Worm (Caenorhabditis elegans) whole organism, mixed stage, embryonic: ENCODE measurements around the gene srb-13.

Experiments used
- ceh-43 ChIP-seq: fragments of 200-800 bp; sonication (Bioruptor generic); optimal IDR thresholded peaks from 2 replicates; lab custom pipeline; 2018; ENCODE audit warnings: mild to moderate bottlenecking, missing genetic modification characterization, moderate library complexity, missing compliant biosample characterization
- drap-1 ChIP-seq: fragments of 200-800 bp; sonication (Bioruptor generic); optimal IDR thresholded peaks from 3 replicates; lab custom pipeline; 2018; ENCODE audit warnings: mild to moderate bottlenecking, missing genetic modification characterization, missing compliant biosample characterization
- elt-3 ChIP-seq: fragments of 150-350 bp; optimal IDR thresholded peaks from 2 replicates; lab custom pipeline; 2014; ENCODE audit warnings: missing biosample characterization, missing genetic modification characterization
- flh-1 ChIP-seq: fragments of 200-800 bp; sonication (Bioruptor generic); optimal IDR thresholded peaks from 2 replicates; lab custom pipeline; 2018; ENCODE audit warnings: mild to moderate bottlenecking, missing genetic modification characterization, moderate library complexity, missing compliant biosample characterization
- ham-2 ChIP-seq: fragments of 200-800 bp; sonication (Bioruptor generic); optimal IDR thresholded peaks from 2 replicates; lab custom pipeline; 2018; ENCODE audit warnings: mild to moderate bottlenecking, missing genetic modification characterization, missing compliant biosample characterization
- lsy-2 ChIP-seq: fragments of 150-350 bp; optimal IDR thresholded peaks from 2 replicates; lab custom pipeline; 2014; ENCODE audit warnings: missing biosample characterization, missing genetic modification characterization
- mep-1 ChIP-seq: fragments of 150-350 bp; optimal IDR thresholded peaks from 2 replicates; lab custom pipeline; 2017; ENCODE audit warnings: missing biosample characterization, missing genetic modification reagents, missing genetic modification characterization, inconsistent platforms
- nhr-12 ChIP-seq: fragments of 150-350 bp; optimal IDR thresholded peaks from 2 replicates; lab custom pipeline; 2014; ENCODE audit warnings: missing biosample characterization, missing genetic modification characterization
- nhr-237 ChIP-seq: fragments of 150-350 bp; optimal IDR thresholded peaks from 2 replicates; lab custom pipeline; 2014; ENCODE audit warnings: missing biosample characterization, missing genetic modification characterization
- nhr-76 ChIP-seq: sonication (generic microtip); optimal IDR thresholded peaks from 2 replicates; lab custom pipeline; 2017; ENCODE audit warnings: missing biosample characterization, missing genetic modification characterization
- pha-4 ChIP-seq: fragments of 150-350 bp; optimal IDR thresholded peaks from 2 replicates; lab custom pipeline; 2018; ENCODE audit warnings: missing biosample characterization, missing genetic modification reagents, missing genetic modification characterization
- unc-62 ChIP-seq: fragments of 150-350 bp; optimal IDR thresholded peaks from 2 replicates; lab custom pipeline; 2014; ENCODE audit warnings: missing biosample characterization, missing genetic modification reagents, missing genetic modification characterization

ce11 chrII:5176934-5177333 lies 19.5 kb upstream of the srb-13 start:
- no peak for TF ChIP-seq drap-1 (GFP tag; lab: Kevin White, UChicago)
- TF ChIP-seq ham-2 (GFP tag; lab: Kevin White, UChicago) = no peak
- no peak for TF ChIP-seq mep-1 (tag; lab: Kevin White, UChicago)
- TF ChIP-seq ceh-43 = no peak
- TF ChIP-seq nhr-76 = no peak
- no peak for TF ChIP-seq unc-62 (GFP tag; lab: Kevin White, UChicago)
- no peak for TF ChIP-seq pha-4 (tag; lab: Kevin White, UChicago)
- TF ChIP-seq flh-1 = no peak
- TF ChIP-seq lsy-2 (tag; lab: Kevin White, UChicago) = no peak
- no peak for TF ChIP-seq nhr-12 (tag; lab: Kevin White, UChicago)
- TF ChIP-seq elt-3 = no peak
- TF ChIP-seq nhr-237 (tag; lab: Kevin White, UChicago) = no peak
